Worm (Caenorhabditis elegans): ENCODE results near the gene C55C3.3.

DNA sequence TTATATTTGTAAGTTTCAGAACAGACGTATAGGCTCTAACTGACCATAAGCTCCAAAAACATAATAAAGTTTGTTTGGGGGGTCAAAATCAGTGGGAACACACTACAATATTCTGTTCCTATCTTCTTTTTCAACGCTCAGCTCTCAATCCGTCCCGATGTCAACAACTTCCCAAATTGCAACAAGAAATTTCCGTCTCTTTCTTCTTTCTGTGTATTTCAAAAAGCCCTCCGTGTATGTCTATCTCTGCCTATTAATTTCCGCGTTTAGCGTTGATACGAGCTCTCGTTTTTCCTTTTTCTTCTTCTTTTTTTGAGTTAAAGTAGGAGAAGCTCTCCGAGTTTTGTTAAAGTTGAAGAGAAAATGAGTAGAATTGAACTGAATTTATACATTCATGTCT, 38.6 kb downstream of the C55C3.3 start:
- no peak for TF ChIP-seq fos-1 (tag; optimal IDR thresholded peaks at IDR 0.05)
- peak; percentile 65 for TF ChIP-seq fkh-10 (GFP tag; optimal IDR thresholded peaks at IDR 0.05)
- no peak for TF ChIP-seq zfp-2 (tag; optimal IDR thresholded peaks at IDR 0.05)
- TF ChIP-seq ceh-62 (tag; optimal IDR thresholded peaks at IDR 0.05): no peak
- TF ChIP-seq mep-1 (tag; optimal IDR thresholded peaks at IDR 0.05): no peak
- TF ChIP-seq ceh-82 (tag; optimal IDR thresholded peaks at IDR 0.05): no peak
- no peak for TF ChIP-seq ama-1 (optimal IDR thresholded peaks at IDR 0.05)
